Fruit fly (Drosophila melanogaster) whole organism, prepupa: ENCODE results near the gene pigeon.

Experiments
- CG10631 ChIP-seq: fragments of 200-800 bp; sonication (Bioruptor generic); optimal IDR thresholded peaks from 2 replicates; lab custom pipeline; 2016; ENCODE audit warnings: missing biosample characterization, missing genetic modification characterization
- CG1621 ChIP-seq: fragments of 200-800 bp; sonication (Bioruptor generic); optimal IDR thresholded peaks from 3 replicates; lab custom pipeline; 2018; ENCODE audit warnings: missing biosample characterization, mild to moderate bottlenecking, missing genetic modification characterization
- CG3032 ChIP-seq: fragments of 200-800 bp; optimal IDR thresholded peaks from 2 replicates; lab custom pipeline; 2019; ENCODE audit warnings: missing biosample characterization, mild to moderate bottlenecking, missing genetic modification characterization, moderate library complexity
- CG4318 ChIP-seq: fragments of 200-800 bp; sonication (Bioruptor generic); optimal IDR thresholded peaks from 3 replicates; lab custom pipeline; 2017; ENCODE audit warnings: missing biosample characterization, mild to moderate bottlenecking, missing genetic modification characterization
- CG6854 ChIP-seq: fragments of 200-800 bp; sonication (Bioruptor generic); optimal IDR thresholded peaks from 2 replicates; lab custom pipeline; 2017; ENCODE audit warnings: missing biosample characterization, mild to moderate bottlenecking, missing genetic modification characterization
- CG8119 ChIP-seq: fragments of 200-800 bp; sonication (Bioruptor generic); IDR thresholded peaks from 3 replicates; pipeline ENCODE4 v1.3.6; 2022; ENCODE audit warnings: missing biosample characterization, missing genetic modification characterization
- Eip75B ChIP-seq: fragments of 200-800 bp; sonication (Bioruptor generic); optimal IDR thresholded peaks from 3 replicates; lab custom pipeline; 2016; ENCODE audit warnings: missing biosample characterization, missing genetic modification characterization
- Hr38 ChIP-seq: sonication (Bioruptor generic); optimal IDR thresholded peaks from 2 replicates; lab custom pipeline; 2016; ENCODE audit warnings: missing biosample characterization, missing genetic modification characterization
- Hr39 ChIP-seq: fragments of 200-800 bp; sonication (Bioruptor generic); optimal IDR thresholded peaks from 2 replicates; lab custom pipeline; 2016; ENCODE audit warnings: missing biosample characterization, missing genetic modification characterization
- Lpt ChIP-seq: fragments of 200-800 bp; sonication (Bioruptor generic); optimal IDR thresholded peaks from 3 replicates; lab custom pipeline; 2016; ENCODE audit warnings: missing biosample characterization, missing genetic modification characterization
- lz ChIP-seq: fragments of 200-800 bp; sonication (Bioruptor generic); optimal IDR thresholded peaks from 3 replicates; lab custom pipeline; 2016; ENCODE audit warnings: missing biosample characterization, missing genetic modification characterization
- pdm3 ChIP-seq: fragments of 200-800 bp; sonication (Bioruptor generic); optimal IDR thresholded peaks from 3 replicates; lab custom pipeline; 2016; ENCODE audit warnings: missing biosample characterization, missing genetic modification characterization
- svp ChIP-seq: fragments of 200-800 bp; sonication (Bioruptor generic); peaks from one replicate; lab custom pipeline; 2016; ENCODE audit warnings: missing biosample characterization, missing genetic modification characterization

dm6 chr2L:19167135-19167681 is 18.6 kb upstream of the pigeon start:
- TF ChIP-seq CG3032 (tag; lab: Kevin White, UChicago) (no peak), CG4318 (GFP tag; lab: Kevin White, UChicago) (no peak), pdm3 (no peak), svp (GFP tag; lab: Kevin White, UChicago) (no peak), Hr38 (GFP tag; lab: Kevin White, UChicago) (no peak), CG8119 (GFP tag; lab: Robert Waterston, UW) (no peak), CG10631 (GFP tag; lab: Kevin White, UChicago) (no peak), Eip75B (GFP tag; lab: Kevin White, UChicago) (no peak), Hr39 (GFP tag; lab: Kevin White, UChicago) (no peak), CG1621 (tag; lab: Kevin White, UChicago) (no peak), CG6854 (GFP tag; lab: Kevin White, UChicago) (no peak), Lpt (GFP tag; lab: Kevin White, UChicago) (no peak), lz (GFP tag; lab: Kevin White, UChicago) (no peak)
